Worm (Caenorhabditis elegans) whole organism, midembryonic: ENCODE data around the gene F34D10.4.

Experiments
- T22C8.4 ChIP-seq: fragments of 200-800 bp; sonication (Bioruptor generic); IDR thresholded peaks from 2 replicates; pipeline ENCODE4 v1.3.6; 2022; ENCODE audit warnings: missing genetic modification characterization, missing compliant biosample characterization
- cog-1 ChIP-seq: sonication (generic microtip); optimal IDR thresholded peaks from 2 replicates; lab custom pipeline; 2016; ENCODE audit warnings: missing genetic modification characterization, missing compliant biosample characterization
- flt-1 ChIP-seq: fragments of 200-800 bp; sonication (Bioruptor generic); IDR thresholded peaks from 2 replicates; pipeline ENCODE4 v1.3.6; 2022; ENCODE audit warnings: missing genetic modification characterization, missing compliant biosample characterization
- klf-2 ChIP-seq: fragments of 200-800 bp; sonication (Bioruptor generic); conservative IDR thresholded peaks from 2 replicates; pipeline ENCODE4 v1.3.6; 2022; ENCODE audit warnings: missing genetic modification reagents, missing genetic modification characterization, missing compliant biosample characterization
- ref-1 ChIP-seq: fragments of 200-800 bp; sonication (Bioruptor generic); conservative IDR thresholded peaks from 2 replicates; pipeline ENCODE4 v1.3.6; 2022; ENCODE audit warnings: missing genetic modification reagents, missing genetic modification characterization, missing compliant biosample characterization
- tab-1 ChIP-seq: fragments of 200-800 bp; sonication (Bioruptor generic); IDR thresholded peaks from 2 replicates; pipeline ENCODE4 v1.3.6; 2022; ENCODE audit warnings: missing genetic modification characterization, missing compliant biosample characterization
- ztf-23 ChIP-seq: fragments of 200-800 bp; sonication (Bioruptor generic); IDR thresholded peaks from 2 replicates; pipeline ENCODE4 v1.3.6; 2022; ENCODE audit warnings: missing genetic modification reagents, missing genetic modification characterization, missing compliant biosample characterization
- ztf-29 ChIP-seq: fragments of 200-800 bp; sonication (Bioruptor generic); IDR thresholded peaks from 2 replicates; pipeline ENCODE4 v1.3.6; 2022; ENCODE audit warnings: missing genetic modification reagents, missing genetic modification characterization, missing compliant biosample characterization

DNA sequence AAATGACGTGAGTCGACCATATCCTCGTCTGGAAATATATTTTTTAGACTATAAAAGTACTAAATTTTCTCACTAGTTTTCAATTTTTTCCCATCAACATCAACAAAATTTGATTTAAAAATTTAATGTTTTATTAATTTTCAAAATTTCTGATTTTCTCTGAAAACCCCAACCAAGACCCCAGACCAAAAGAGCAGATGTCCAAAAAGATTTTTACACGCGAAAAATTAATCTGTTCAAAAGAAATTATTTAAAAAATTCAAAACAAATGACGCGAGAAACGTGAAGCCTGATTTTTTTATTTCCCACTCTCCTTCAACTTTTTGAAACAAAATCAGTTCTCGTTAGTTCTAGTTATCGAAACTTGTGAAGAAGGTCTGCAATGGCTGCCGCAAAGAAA lies 5.9 kb upstream of the F34D10.4 start, which contains the start of gene F34D10.8:
- TF ChIP-seq flt-1 (GFP tag; lab: Robert Waterston, UW): no peak
- no peak for TF ChIP-seq ref-1 (GFP tag; lab: Robert Waterston, UW)
- no peak for TF ChIP-seq klf-2
- no peak for TF ChIP-seq ztf-29 (GFP tag; lab: Robert Waterston, UW)
- no peak for TF ChIP-seq ztf-23 (GFP tag; lab: Robert Waterston, UW)
- TF ChIP-seq cog-1 (tag; lab: Kevin White, UChicago): no peak
- TF ChIP-seq T22C8.4 (GFP tag; lab: Robert Waterston, UW): no peak
- no peak for TF ChIP-seq tab-1 (GFP tag; lab: Robert Waterston, UW)
